Fruit fly (Drosophila melanogaster) whole organism, embryonic: ENCODE measurements around the gene CG12010.
A peak's percentile ranks its signal among the peaks of the same experiment; 100 is the strongest.

Experiments used
- Atf6 ChIP-seq: fragments of 200-800 bp; sonication (Bioruptor generic); IDR thresholded peaks from 2 replicates; pipeline ENCODE4 v1.3.6; 2022; ENCODE audit warnings: missing biosample characterization, missing genetic modification characterization
- Awh ChIP-seq: fragments of 200-800 bp; sonication (Bioruptor generic); IDR thresholded peaks from 2 replicates; pipeline ENCODE4, ENCODE4 v1.3.6; 2022; ENCODE audit warnings: missing biosample characterization, missing genetic modification characterization
- Bdp1 ChIP-seq: fragments of 200-800 bp; sonication (Bioruptor generic); optimal IDR thresholded peaks from 3 replicates; lab custom pipeline; 2016; ENCODE audit warnings: missing biosample characterization, missing genetic modification characterization
- Blimp-1 ChIP-seq: fragments of 200-800 bp; sonication (Bioruptor generic); optimal IDR thresholded peaks from 3 replicates; lab custom pipeline; 2018; ENCODE audit warnings: missing biosample characterization, missing genetic modification characterization, mild to moderate bottlenecking, moderate library complexity, missing genetic modification reagents
- CG10274 ChIP-seq: fragments of 200-800 bp; sonication (Bioruptor generic); optimal IDR thresholded peaks from 3 replicates; lab custom pipeline; 2017; ENCODE audit warnings: missing biosample characterization, mild to moderate bottlenecking, missing genetic modification characterization
- CG10565 ChIP-seq: fragments of 200-800 bp; sonication (Bioruptor generic); optimal IDR thresholded peaks from 3 replicates; lab custom pipeline; 2016; ENCODE audit warnings: missing biosample characterization, mild to moderate bottlenecking, missing genetic modification characterization
- CG10979 ChIP-seq: fragments of 200-800 bp; sonication (Bioruptor generic); optimal IDR thresholded peaks from 2 replicates; lab custom pipeline; 2018; ENCODE audit warnings: missing biosample characterization, mild to moderate bottlenecking, missing genetic modification characterization, moderate library complexity
- CG11247 ChIP-seq: fragments of 200-800 bp; sonication (Bioruptor generic); IDR thresholded peaks from 2 replicates; pipeline ENCODE4 v1.3.6; 2022; ENCODE audit warnings: missing biosample characterization, missing genetic modification characterization
- CG11456 ChIP-seq: fragments of 200-800 bp; sonication (Bioruptor generic); IDR thresholded peaks from 3 replicates; pipeline ENCODE4 v1.3.6; 2022; ENCODE audit warnings: missing biosample characterization, missing genetic modification characterization
- CG11696 ChIP-seq: fragments of 200-800 bp; sonication (Bioruptor generic); IDR thresholded peaks from 2 replicates; pipeline ENCODE4 v1.3.6; 2022; ENCODE audit warnings: missing biosample characterization, missing genetic modification characterization
- CG14441 ChIP-seq: fragments of 200-800 bp; sonication (Bioruptor generic); IDR thresholded peaks from 2 replicates; pipeline ENCODE4 v1.3.6; 2022; ENCODE audit warnings: missing biosample characterization, missing genetic modification characterization
- CG1792 ChIP-seq: fragments of 200-800 bp; sonication (Bioruptor generic); optimal IDR thresholded peaks from 2 replicates; lab custom pipeline; 2016; ENCODE audit warnings: missing biosample characterization, missing genetic modification characterization
- CG31441 ChIP-seq: fragments of 200-800 bp; sonication (Bioruptor generic); IDR thresholded peaks from 2 replicates; pipeline ENCODE4 v1.3.6; 2022; ENCODE audit warnings: missing biosample characterization, missing genetic modification characterization
- CG3281 ChIP-seq: fragments of 200-800 bp; sonication (Bioruptor generic); optimal IDR thresholded peaks from 3 replicates; lab custom pipeline; 2017; ENCODE audit warnings: missing biosample characterization, mild to moderate bottlenecking, missing genetic modification characterization
- CG3726 ChIP-seq: fragments of 200-800 bp; sonication (Bioruptor generic); IDR thresholded peaks from 3 replicates; pipeline ENCODE4, ENCODE4 v1.3.6; 2022; ENCODE audit warnings: missing biosample characterization, missing genetic modification characterization
- CG3847 ChIP-seq: fragments of 200-800 bp; sonication (Bioruptor generic); IDR thresholded peaks from 2 replicates; pipeline ENCODE4 v1.3.6; 2022; ENCODE audit warnings: missing biosample characterization, missing genetic modification characterization
- CG4404 ChIP-seq: fragments of 200-800 bp; sonication (Bioruptor generic); IDR thresholded peaks from 2 replicates; pipeline ENCODE4 v1.3.6; 2022; ENCODE audit warnings: missing biosample characterization, missing genetic modification characterization
- CG5245 ChIP-seq: fragments of 200-800 bp; sonication (Bioruptor generic); optimal IDR thresholded peaks from 3 replicates; lab custom pipeline; 2016; ENCODE audit warnings: missing biosample characterization, missing genetic modification characterization
- CG6689 ChIP-seq: fragments of 200-800 bp; sonication (Bioruptor generic); IDR thresholded peaks from 2 replicates; pipeline ENCODE4 v1.3.6; 2022; ENCODE audit warnings: missing biosample characterization, missing genetic modification characterization
- CG7372 ChIP-seq: fragments of 200-800 bp; sonication (Bioruptor generic); IDR thresholded peaks from 2 replicates; pipeline ENCODE4 v1.3.6; 2022; ENCODE audit warnings: missing biosample characterization, missing genetic modification characterization
- CG7928 ChIP-seq: fragments of 200-800 bp; sonication (Bioruptor generic); optimal IDR thresholded peaks from 2 replicates; lab custom pipeline; 2017; ENCODE audit warnings: missing biosample characterization, mild to moderate bottlenecking, missing genetic modification characterization
- CG8478 ChIP-seq: fragments of >200 bp; optimal IDR thresholded peaks from 2 replicates; lab custom pipeline; 2018
- CHES-1-like ChIP-seq: fragments of 200-800 bp; sonication (Bioruptor generic); optimal IDR thresholded peaks from 2 replicates; lab custom pipeline; 2016; ENCODE audit warnings: missing biosample characterization, missing genetic modification characterization
- D19B ChIP-seq: fragments of 200-800 bp; sonication (Bioruptor generic); optimal IDR thresholded peaks from 2 replicates; lab custom pipeline; 2017; ENCODE audit warnings: missing biosample characterization, mild to moderate bottlenecking, missing genetic modification characterization
- Dfd ChIP-seq, 2 experiments: fragments of >200 bp; optimal IDR thresholded peaks; 2 replicates each; lab custom pipeline; 2017; ENCODE audit warnings: missing biosample characterization in 2 of 2, missing genetic modification characterization in 2 of 2
- Doc2 ChIP-seq: fragments of 200-800 bp; sonication (Bioruptor generic); IDR thresholded peaks from 2 replicates; pipeline ENCODE4 v1.3.6; 2022; ENCODE audit warnings: missing biosample characterization, missing genetic modification characterization
- E2f1 ChIP-seq: fragments of 200-800 bp; sonication (Bioruptor generic); IDR thresholded peaks from 2 replicates; pipeline ENCODE4 v1.3.6; 2022; ENCODE audit warnings: missing biosample characterization, missing genetic modification characterization
- Fer2 ChIP-seq: fragments of 200-800 bp; sonication (Bioruptor generic); optimal IDR thresholded peaks from 2 replicates; lab custom pipeline; 2018; ENCODE audit warnings: missing biosample characterization, mild to moderate bottlenecking, missing genetic modification characterization, moderate library complexity
- Gug ChIP-seq: fragments of 200-800 bp; sonication (Bioruptor generic); IDR thresholded peaks from 4 replicates; pipeline ENCODE4 v1.3.6; 2022; ENCODE audit warnings: missing biosample characterization, missing genetic modification characterization
- H15 ChIP-seq: fragments of 200-800 bp; sonication (Bioruptor generic); IDR thresholded peaks from 3 replicates; pipeline ENCODE4 v1.3.6; 2022; ENCODE audit warnings: missing biosample characterization, missing genetic modification characterization
- Hr51 ChIP-seq, 2 experiments: fragments of 200-800 bp; sonication (Bioruptor generic); optimal IDR thresholded peaks; 2 replicates in 1 of 2; 3 replicates in 1 of 2; lab custom pipeline; 2016 to 2018; ENCODE audit warnings: missing biosample characterization in 2 of 2, missing genetic modification characterization in 2 of 2, mild to moderate bottlenecking in 1 of 2, moderate library complexity in 1 of 2
- NC2α ChIP-seq: fragments of 200-800 bp; sonication (Bioruptor generic); optimal IDR thresholded peaks from 2 replicates; lab custom pipeline; 2016; ENCODE audit warnings: missing biosample characterization, missing genetic modification characterization
- Taf1 ChIP-seq: fragments of 200-800 bp; sonication (Bioruptor generic); IDR thresholded peaks from 2 replicates; pipeline ENCODE4 v1.3.6; 2022; ENCODE audit warnings: missing biosample characterization, missing genetic modification characterization
- ase ChIP-seq: fragments of 200-800 bp; sonication (Bioruptor generic); IDR thresholded peaks from 3 replicates; pipeline ENCODE4 v1.3.6; 2022; ENCODE audit warnings: missing biosample characterization, missing genetic modification characterization
- bbx ChIP-seq: fragments of 200-800 bp; sonication (Bioruptor generic); IDR thresholded peaks from 2 replicates; pipeline ENCODE4 v1.3.6; 2022; ENCODE audit warnings: missing biosample characterization, missing genetic modification characterization; ENCODE audit not compliant: partially characterized antibody
- caup ChIP-seq: fragments of 200-800 bp; sonication (Bioruptor generic); optimal IDR thresholded peaks from 3 replicates; lab custom pipeline; 2017; ENCODE audit warnings: missing biosample characterization, mild to moderate bottlenecking, missing genetic modification characterization, moderate library complexity; ENCODE audit not compliant: severe bottlenecking
- dpn ChIP-seq, 2 experiments: fragments of 200-800 bp; sonication (Bioruptor generic); optimal IDR thresholded peaks; 3 replicates each; lab custom pipeline; 2016; ENCODE audit warnings: missing biosample characterization in 2 of 2, missing genetic modification characterization in 2 of 2
- gem ChIP-seq: fragments of 200-800 bp; sonication (Bioruptor generic); optimal IDR thresholded peaks from 2 replicates; lab custom pipeline; 2019; ENCODE audit warnings: missing biosample characterization, mild to moderate bottlenecking, missing genetic modification characterization, moderate library complexity
- gsb ChIP-seq: fragments of 200-800 bp; sonication (Bioruptor generic); IDR thresholded peaks from 2 replicates; pipeline ENCODE4 v1.3.6; 2022; ENCODE audit warnings: missing biosample characterization, missing genetic modification characterization
- klu ChIP-seq: fragments of 200-800 bp; sonication (Bioruptor generic); IDR thresholded peaks from 2 replicates; pipeline ENCODE4 v1.3.6; 2022; ENCODE audit warnings: missing biosample characterization, missing genetic modification characterization
- oc ChIP-seq: fragments of 200-800 bp; sonication (Bioruptor generic); optimal IDR thresholded peaks from 2 replicates; lab custom pipeline; 2018; ENCODE audit warnings: missing biosample characterization, mild to moderate bottlenecking, missing genetic modification characterization, moderate library complexity
- onecut ChIP-seq: fragments of 200-800 bp; sonication (Bioruptor generic); IDR thresholded peaks from 2 replicates; pipeline ENCODE4 v1.3.6; 2022; ENCODE audit warnings: missing biosample characterization, missing genetic modification characterization
- peb ChIP-seq: fragments of 200-800 bp; sonication (Bioruptor generic); IDR thresholded peaks from 2 replicates; pipeline ENCODE4 v1.3.6; 2022; ENCODE audit warnings: missing biosample characterization, missing genetic modification characterization
- pnt ChIP-seq: fragments of 200-800 bp; sonication (Bioruptor generic); optimal IDR thresholded peaks from 3 replicates; lab custom pipeline; 2016; ENCODE audit warnings: missing biosample characterization, missing genetic modification characterization
- sna ChIP-seq: fragments of 200-800 bp; sonication (Bioruptor generic); IDR thresholded peaks from 2 replicates; pipeline ENCODE4 v1.3.6; 2022; ENCODE audit warnings: missing biosample characterization, missing genetic modification characterization; ENCODE audit not compliant: partially characterized antibody
- sob ChIP-seq: fragments of 200-800 bp; sonication (Bioruptor generic); IDR thresholded peaks from 2 replicates; pipeline ENCODE4 v1.3.6; 2022; ENCODE audit warnings: missing biosample characterization, missing genetic modification characterization
- sqz ChIP-seq: fragments of 200-800 bp; sonication (Bioruptor generic); optimal IDR thresholded peaks from 3 replicates; lab custom pipeline; 2018; ENCODE audit warnings: missing biosample characterization, mild to moderate bottlenecking, missing genetic modification characterization
- sr ChIP-seq: fragments of 200-800 bp; sonication (Bioruptor generic); IDR thresholded peaks from 3 replicates; pipeline ENCODE4 v1.3.6; 2022; ENCODE audit warnings: missing biosample characterization, missing genetic modification characterization
- toy ChIP-seq: fragments of 200-800 bp; sonication (Bioruptor generic); IDR thresholded peaks from 2 replicates; pipeline ENCODE4 v1.3.6; 2022; ENCODE audit warnings: missing biosample characterization, missing genetic modification characterization
- tup ChIP-seq: fragments of 200-800 bp; sonication (Bioruptor generic); optimal IDR thresholded peaks from 2 replicates; lab custom pipeline; 2016; ENCODE audit warnings: missing biosample characterization, mild to moderate bottlenecking, missing genetic modification characterization, moderate library complexity

The CG12010 gene

DNA sequence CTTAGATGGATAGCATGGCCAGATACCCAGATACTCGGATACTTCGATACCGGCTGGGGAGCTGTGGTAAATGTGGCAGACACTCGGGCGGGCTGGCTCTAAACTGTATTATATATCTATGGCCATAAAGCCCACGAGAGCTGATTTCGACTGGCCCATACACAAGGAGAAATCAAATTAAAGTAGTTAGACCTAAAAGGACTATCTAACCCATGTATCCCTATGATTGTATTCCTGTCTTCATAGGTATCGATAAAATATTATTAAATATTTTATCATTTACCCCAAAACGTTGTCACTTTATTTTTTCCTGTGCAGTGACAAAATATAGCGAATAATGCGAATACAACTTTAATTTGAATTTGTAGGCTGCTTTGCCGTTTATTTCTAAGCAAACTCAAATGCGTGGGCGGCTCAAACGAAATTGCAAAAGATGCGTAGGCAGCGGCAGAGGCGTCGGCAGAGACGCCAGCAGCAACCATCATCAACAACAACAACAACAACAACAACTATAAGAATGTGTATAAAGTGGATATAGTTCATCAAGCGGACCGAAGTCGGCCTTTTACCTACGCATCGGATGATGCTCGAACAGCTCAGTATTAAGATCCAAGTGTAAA lies 7.9 kb downstream of the CG12010 start (continued):
- TF ChIP-seq Awh (GFP tag; lab: Robert Waterston, UW) (peak; percentile 55; the same call in 1 of the 2 replicates), toy (GFP tag; lab: Robert Waterston, UW) (peak; percentile 30; the same call in 1 of the 2 replicates), sna (GFP tag; lab: Robert Waterston, UW) (no peak), CG3847 (GFP tag; lab: Robert Waterston, UW) (peak; percentile 72), gem (tag; lab: Kevin White, UChicago) (peak; percentile 57), Taf1 (0 out of 2 replicates have a peak, but pooled peaks have one; percentile 43), CHES-1-like (no peak), oc (peak; percentile 37), caup (GFP tag; lab: Kevin White, UChicago) (peak; percentile 26), Hr51 (GFP tag; optimal IDR thresholded peaks at IDR 0.05; lab: Kevin White, UChicago) (peak in 1 of 2 experiments; percentile 63), Blimp-1 (GFP tag; lab: Kevin White, UChicago) (peak; percentile 17), CG1792 (GFP tag; lab: Kevin White, UChicago) (no peak), dpn (GFP tag; optimal IDR thresholded peaks at IDR 0.05; lab: Kevin White, UChicago) (peak; percentile 6 to 17), Dfd (GFP tag; optimal IDR thresholded peaks at IDR 0.05; lab: Kevin White, UChicago) (no peak), CG4404 (GFP tag; lab: Robert Waterston, UW) (no peak), Doc2 (GFP tag; lab: Robert Waterston, UW) (no peak), D19B (GFP tag; lab: Kevin White, UChicago) (peak; percentile 6), NC2α (GFP tag; lab: Kevin White, UChicago) (no peak), sr (0 out of 3 replicates have a peak, but pooled peaks have one; percentile 47), CG10565 (GFP tag; lab: Kevin White, UChicago) (no peak), onecut (GFP tag; lab: Robert Waterston, UW) (peak; percentile 19), ase (peak; percentile 61; the same call in 1 of the 3 replicates), CG11456 (GFP tag; lab: Robert Waterston, UW) (peak; percentile 68; the same call in 2 of the 3 replicates), CG31441 (GFP tag; lab: Robert Waterston, UW) (peak; percentile 40; the same call in 1 of the 2 replicates), Fer2 (tag; lab: Kevin White, UChicago) (peak; percentile 9), tup (peak; percentile 6), CG7928 (GFP tag; lab: Kevin White, UChicago) (no peak), CG11696 (0 out of 2 replicates have a peak, but pooled peaks have one; percentile 26), CG5245 (GFP tag; lab: Kevin White, UChicago) (no peak), sob (GFP tag; lab: Robert Waterston, UW) (peak; percentile 59; the same call in 1 of the 2 replicates), CG3726 (0 out of 3 replicates have a peak, but pooled peaks have one; percentile 26), E2f1 (GFP tag; lab: Robert Waterston, UW) (0 out of 2 replicates have a peak, but pooled peaks have one; percentile 21), CG8478 (lab: Kevin White, UChicago) (no peak), klu (GFP tag; lab: Robert Waterston, UW) (0 out of 2 replicates have a peak, but pooled peaks have one; percentile 8), Gug (GFP tag; lab: Robert Waterston, UW) (0 out of 4 replicates have a peak, but pooled peaks have one; percentile 23), CG10979 (no peak), Bdp1 (GFP tag; lab: Kevin White, UChicago) (no peak), H15 (GFP tag; lab: Robert Waterston, UW) (peak; percentile 51; the same call in 1 of the 3 replicates), peb (0 out of 2 replicates have a peak, but pooled peaks have one; percentile 23), sqz (GFP tag; lab: Kevin White, UChicago) (no peak), pnt (GFP tag; lab: Kevin White, UChicago) (no peak), CG7372 (GFP tag; lab: Robert Waterston, UW) (0 out of 2 replicates have a peak, but pooled peaks have one; percentile 18), CG6689 (peak; percentile 45), Atf6 (GFP tag; lab: Robert Waterston, UW) (peak; percentile 62), bbx (GFP tag; lab: Robert Waterston, UW) (no peak), gsb (GFP tag; lab: Robert Waterston, UW) (peak; percentile 21; the same call in 1 of the 2 replicates), CG3281 (peak; percentile 44), CG10274 (GFP tag; lab: Kevin White, UChicago) (no peak), CG11247 (GFP tag; lab: Robert Waterston, UW) (peak; percentile 49; the same call in 1 of the 2 replicates), CG14441 (GFP tag; lab: Robert Waterston, UW) (peak; percentile 71)
